Worm (Caenorhabditis elegans) whole organism, late embryonic: ENCODE data around the gene crls-1.
A peak's percentile ranks its signal among the peaks of the same experiment; 100 is the strongest.

Source experiments
- C08G9.2 ChIP-seq: sonication (generic microtip); optimal IDR thresholded peaks from 2 replicates; lab custom pipeline; 2016; ENCODE audit warnings: mild to moderate bottlenecking, missing genetic modification characterization, moderate library complexity, missing compliant biosample characterization
- C38D4.7 ChIP-seq: fragments of 200-800 bp; sonication (Bioruptor generic); optimal IDR thresholded peaks from 2 replicates; lab custom pipeline; 2018; ENCODE audit warnings: mild to moderate bottlenecking, missing genetic modification characterization, moderate library complexity, missing compliant biosample characterization
- K02D7.2 ChIP-seq: sonication (generic microtip); optimal IDR thresholded peaks from 2 replicates; lab custom pipeline; 2017; ENCODE audit warnings: mild to moderate bottlenecking, missing genetic modification characterization, missing compliant biosample characterization
- K09A11.1 ChIP-seq: sonication (generic microtip); optimal IDR thresholded peaks from 2 replicates; lab custom pipeline; 2017; ENCODE audit warnings: antibody characterized with exemption, mild to moderate bottlenecking, missing genetic modification characterization, missing compliant biosample characterization; ENCODE audit not compliant: insufficient read depth
- ahr-1 ChIP-seq: sonication (generic microtip); optimal IDR thresholded peaks from 2 replicates; lab custom pipeline; 2016; ENCODE audit warnings: missing genetic modification characterization, missing compliant biosample characterization
- ama-1 ChIP-seq: fragments of 150-350 bp; optimal IDR thresholded peaks from 2 replicates; lab custom pipeline; 2014
- ceh-14 ChIP-seq: sonication (generic microtip); optimal IDR thresholded peaks from 2 replicates; lab custom pipeline; 2016; ENCODE audit warnings: missing genotype, missing genetic modification characterization, missing compliant biosample characterization
- ceh-18 ChIP-seq: sonication (generic microtip); optimal IDR thresholded peaks from 2 replicates; lab custom pipeline; 2016; ENCODE audit warnings: missing genetic modification characterization, missing compliant biosample characterization
- ceh-19 ChIP-seq: fragments of 200-800 bp; sonication (Bioruptor generic); optimal IDR thresholded peaks from 2 replicates; lab custom pipeline; 2018; ENCODE audit warnings: mild to moderate bottlenecking, missing genetic modification characterization, missing compliant biosample characterization
- ceh-2 ChIP-seq: sonication (generic microtip); optimal IDR thresholded peaks from 2 replicates; lab custom pipeline; 2016; ENCODE audit warnings: missing genotype, missing genetic modification characterization, missing compliant biosample characterization
- ceh-24 ChIP-seq: sonication (generic microtip); optimal IDR thresholded peaks from 2 replicates; lab custom pipeline; 2016; ENCODE audit warnings: mild to moderate bottlenecking, missing genetic modification characterization, missing compliant biosample characterization
- ceh-34 ChIP-seq: sonication (generic microtip); optimal IDR thresholded peaks from 2 replicates; lab custom pipeline; 2016; ENCODE audit warnings: mild to moderate bottlenecking, missing genetic modification characterization, missing compliant biosample characterization
- ceh-6 ChIP-seq: fragments of 200-800 bp; sonication (Bioruptor generic); optimal IDR thresholded peaks from 2 replicates; lab custom pipeline; 2018; ENCODE audit warnings: mild to moderate bottlenecking, missing genetic modification characterization, missing compliant biosample characterization
- elt-2 ChIP-seq: sonication (generic microtip); optimal IDR thresholded peaks from 2 replicates; lab custom pipeline; 2016; ENCODE audit warnings: missing genetic modification reagents, missing genetic modification characterization, missing compliant biosample characterization
- ets-4 ChIP-seq: sonication (generic microtip); optimal IDR thresholded peaks from 2 replicates; lab custom pipeline; 2016; ENCODE audit warnings: missing genetic modification characterization, missing compliant biosample characterization
- eyg-1 ChIP-seq: sonication (generic microtip); optimal IDR thresholded peaks from 2 replicates; lab custom pipeline; 2016; ENCODE audit warnings: missing genotype, missing genetic modification characterization, missing compliant biosample characterization
- fkh-10 ChIP-seq: fragments of 150-350 bp; optimal IDR thresholded peaks from 2 replicates; lab custom pipeline; 2014; ENCODE audit warnings: missing biosample characterization, missing genetic modification reagents, missing genetic modification characterization
- fkh-6 ChIP-seq: sonication (generic microtip); optimal IDR thresholded peaks from 2 replicates; lab custom pipeline; 2016; ENCODE audit warnings: missing genetic modification characterization, missing compliant biosample characterization
- gmeb-2 ChIP-seq: sonication (generic microtip); optimal IDR thresholded peaks from 2 replicates; lab custom pipeline; 2016; ENCODE audit warnings: missing genetic modification characterization, inconsistent platforms, missing compliant biosample characterization
- hlh-30 ChIP-seq: sonication (generic microtip); optimal IDR thresholded peaks from 2 replicates; lab custom pipeline; 2017; ENCODE audit warnings: antibody characterized with exemption, missing genetic modification characterization, missing compliant biosample characterization; ENCODE audit not compliant: insufficient read depth
- hlh-6 ChIP-seq: sonication (generic microtip); optimal IDR thresholded peaks from 2 replicates; lab custom pipeline; 2016; ENCODE audit warnings: missing genotype, missing genetic modification characterization, missing compliant biosample characterization
- lim-6 ChIP-seq: sonication (generic microtip); optimal IDR thresholded peaks from 2 replicates; lab custom pipeline; 2016; ENCODE audit warnings: missing genetic modification characterization, missing compliant biosample characterization
- lin-11 ChIP-seq: fragments of 200-800 bp; sonication (Bioruptor generic); optimal IDR thresholded peaks from 2 replicates; lab custom pipeline; 2018; ENCODE audit warnings: mild to moderate bottlenecking, missing genetic modification characterization, missing compliant biosample characterization
- madf-2 ChIP-seq: sonication (generic microtip); optimal IDR thresholded peaks from 2 replicates; lab custom pipeline; 2017; ENCODE audit warnings: missing genetic modification characterization, missing compliant biosample characterization
- mec-3 ChIP-seq: sonication (generic microtip); optimal IDR thresholded peaks from 2 replicates; lab custom pipeline; 2016; ENCODE audit warnings: borderline replicate concordance, missing genetic modification characterization, missing compliant biosample characterization
- odd-2 ChIP-seq: sonication (generic microtip); optimal IDR thresholded peaks from 2 replicates; lab custom pipeline; 2017; ENCODE audit warnings: antibody characterized with exemption, mild to moderate bottlenecking, missing genetic modification characterization, missing compliant biosample characterization
- pag-3 ChIP-seq: sonication (generic microtip); optimal IDR thresholded peaks from 2 replicates; lab custom pipeline; 2016; ENCODE audit warnings: missing compliant biosample characterization, missing genetic modification characterization, borderline replicate concordance
- pat-9 ChIP-seq: fragments of 200-800 bp; sonication (Bioruptor generic); optimal IDR thresholded peaks from 2 replicates; lab custom pipeline; 2018; ENCODE audit warnings: mild to moderate bottlenecking, missing genetic modification characterization, moderate library complexity, missing compliant biosample characterization
- pax-1 ChIP-seq: fragments of 150-350 bp; optimal IDR thresholded peaks from 2 replicates; lab custom pipeline; 2014; ENCODE audit warnings: missing biosample characterization, missing genetic modification characterization
- pha-4 ChIP-seq: fragments of 150-350 bp; optimal IDR thresholded peaks from 2 replicates; lab custom pipeline; 2018; ENCODE audit warnings: missing biosample characterization, missing genetic modification reagents, missing genetic modification characterization
- pqm-1 ChIP-seq: sonication (generic microtip); optimal IDR thresholded peaks from 2 replicates; lab custom pipeline; 2016; ENCODE audit warnings: missing genetic modification characterization, missing compliant biosample characterization
- rnt-1 ChIP-seq: sonication (generic microtip); optimal IDR thresholded peaks from 2 replicates; lab custom pipeline; 2016; ENCODE audit warnings: missing genetic modification characterization, missing compliant biosample characterization
- sdc-2 ChIP-seq: sonication (generic microtip); optimal IDR thresholded peaks from 2 replicates; lab custom pipeline; 2016; ENCODE audit warnings: missing genotype, missing genetic modification characterization, missing compliant biosample characterization
- sox-4 ChIP-seq: sonication (generic microtip); optimal IDR thresholded peaks from 2 replicates; lab custom pipeline; 2017; ENCODE audit warnings: mild to moderate bottlenecking, missing genetic modification characterization, inconsistent platforms, missing compliant biosample characterization
- syd-9 ChIP-seq: sonication (generic microtip); optimal IDR thresholded peaks from 2 replicates; lab custom pipeline; 2016; ENCODE audit warnings: mild to moderate bottlenecking, missing genetic modification characterization, moderate library complexity, missing compliant biosample characterization
- ttx-3 ChIP-seq: sonication (generic microtip); optimal IDR thresholded peaks from 2 replicates; lab custom pipeline; 2016; ENCODE audit warnings: missing genetic modification reagents, missing genetic modification characterization, missing compliant biosample characterization
- unc-3 ChIP-seq, 2 experiments: fragments of 200-800 bp in 1 of 2; sonication (Bioruptor generic) in 1 of 2; sonication (generic microtip) in 1 of 2; conservative IDR thresholded peaks in 1 of 2; optimal IDR thresholded peaks in 1 of 2; 2 replicates each; pipeline versions ENCODE4 v1.3.6 to Lab custom; 2016 to 2022; ENCODE audit warnings: missing compliant biosample characterization in 2 of 2, missing genetic modification characterization in 2 of 2, missing genetic modification reagents in 1 of 2
- unc-42 ChIP-seq: sonication (generic microtip); optimal IDR thresholded peaks from 2 replicates; lab custom pipeline; 2016; ENCODE audit warnings: missing genotype, missing genetic modification characterization, missing compliant biosample characterization
- unc-86 ChIP-seq: sonication (generic microtip); optimal IDR thresholded peaks from 2 replicates; lab custom pipeline; 2016; ENCODE audit warnings: missing genetic modification characterization, missing compliant biosample characterization

Gene crls-1

DNA sequence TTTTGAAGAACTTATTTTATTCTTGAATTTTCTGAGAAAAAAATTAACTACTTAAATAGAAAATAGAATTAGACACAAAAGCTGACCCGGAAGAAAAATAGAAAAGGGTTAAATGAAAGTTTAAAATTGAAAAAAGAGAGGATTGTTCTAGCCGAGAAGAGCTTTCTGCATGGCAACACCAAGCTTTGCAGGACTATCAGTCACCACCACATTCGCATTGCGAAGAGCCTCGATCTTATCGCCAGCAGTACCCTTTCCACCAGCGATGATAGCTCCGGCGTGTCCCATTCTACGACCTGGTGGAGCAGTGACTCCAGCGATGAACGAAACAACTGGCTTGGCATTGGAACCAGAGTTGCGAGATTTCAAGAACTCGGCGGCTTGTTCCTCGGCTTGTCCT lies 9.6 kb downstream of the crls-1 start:
- no peak for TF ChIP-seq eyg-1 (tag; lab: Kevin White, UChicago)
- TF ChIP-seq pha-4 (tag; lab: Kevin White, UChicago): no peak
- no peak for TF ChIP-seq lin-11 (tag; lab: Kevin White, UChicago)
- TF ChIP-seq, all 69 proteins: peak for 0

DNA sequence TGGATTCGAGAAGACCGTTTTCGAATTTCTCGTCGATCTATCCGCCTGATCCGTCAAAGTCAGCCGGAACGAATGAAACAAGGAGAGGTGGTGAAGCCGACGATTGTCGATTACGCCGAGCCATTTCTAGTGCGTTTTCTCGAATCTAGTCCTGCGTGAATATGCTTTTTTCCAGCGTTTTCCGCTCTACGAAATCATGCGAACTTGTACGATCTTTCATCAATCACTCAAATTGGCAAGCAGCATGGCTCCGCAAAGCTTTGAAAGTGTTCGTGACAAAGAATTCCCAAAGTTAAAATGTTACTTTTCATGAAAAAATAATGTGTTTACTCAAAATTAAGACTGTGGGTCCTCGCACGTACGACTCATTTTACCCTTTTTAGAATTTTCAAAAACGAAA lies 12.8 kb downstream of the crls-1 start:
- TF ChIP-seq pag-3 (tag; lab: Kevin White, UChicago) (no peak), ceh-19 (GFP tag; lab: Kevin White, UChicago) (no peak), madf-2 (tag; lab: Kevin White, UChicago) (no peak), K09A11.1 (tag; lab: Kevin White, UChicago) (no peak), ets-4 (tag; lab: Kevin White, UChicago) (no peak)
- TF ChIP-seq, all 69 proteins: peak for 0

DNA sequence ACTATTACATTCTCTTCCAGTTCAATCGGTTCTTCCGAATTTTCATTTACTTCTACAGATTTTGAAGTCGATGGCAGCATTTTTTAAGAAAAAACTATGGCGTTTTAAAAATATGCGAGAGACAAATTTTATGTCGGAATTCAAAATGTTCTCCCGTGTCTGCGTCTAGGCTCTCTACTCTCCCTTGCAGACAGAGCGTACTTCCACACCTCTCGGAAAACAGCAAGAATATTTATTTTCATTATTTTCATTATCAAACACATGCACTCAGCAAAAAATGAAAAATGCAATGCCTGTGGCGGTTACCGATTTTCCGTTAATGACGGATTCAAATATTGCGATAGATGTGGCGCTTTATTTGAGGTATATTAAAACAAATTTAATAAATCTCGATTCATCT lies 14.2 kb downstream of the crls-1 start, which contains the start of the genes ztf-18 and F23H11.2:
TSS of gene ztf-18 (minus strand) at position 188 of the 400 bp plus-strand sequence.
TSS of gene F23H11.2 (plus strand) at position 223 of the 400 bp plus-strand sequence.
- TF ChIP-seq unc-3 (GFP tag; conservative IDR thresholded peaks at IDR 0.05; lab: Robert Waterston, UW) (no peak), unc-3 (tag; optimal IDR thresholded peaks at IDR 0.05; lab: Kevin White, UChicago) (no peak), pag-3 (tag; lab: Kevin White, UChicago) (no peak), elt-2 (tag; lab: Kevin White, UChicago) (no peak), ceh-19 (GFP tag; lab: Kevin White, UChicago) (no peak), fkh-10 (GFP tag; lab: Kevin White, UChicago) (no peak), madf-2 (tag; lab: Kevin White, UChicago) (no peak), unc-86 (tag; lab: Kevin White, UChicago) (no peak), ceh-18 (tag; lab: Kevin White, UChicago) (no peak)

DNA sequence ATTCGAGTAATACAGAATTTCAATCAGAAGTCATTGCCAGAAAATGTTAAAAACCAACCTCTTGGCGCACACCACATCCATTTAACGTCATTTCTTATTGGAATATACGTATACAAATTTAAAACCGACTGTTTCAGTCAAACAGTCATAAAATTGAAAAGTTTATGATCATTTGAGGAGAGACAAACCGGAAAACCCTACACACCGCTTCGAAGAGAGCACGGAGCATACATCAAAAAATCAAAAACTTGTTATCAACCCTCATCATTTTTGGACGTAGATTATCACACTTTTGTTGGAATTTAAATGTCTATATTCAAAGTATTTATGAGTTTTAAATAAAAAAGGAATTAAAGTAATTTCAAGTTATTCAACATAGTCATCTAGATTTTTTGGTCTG lies 18.7 kb downstream of the crls-1 start, which contains the start of gene T24C4.10:
TSS of gene T24C4.10 (minus strand) at position 230 of the 400 bp plus-strand sequence.
- no peak for TF ChIP-seq C08G9.2 (tag; lab: Kevin White, UChicago)
- TF ChIP-seq pat-9 (tag; lab: Kevin White, UChicago): no peak
- no peak for TF ChIP-seq pqm-1
- TF ChIP-seq sdc-2 (tag; lab: Kevin White, UChicago): no peak
- TF ChIP-seq eyg-1 (tag; lab: Kevin White, UChicago): no peak
- no peak for TF ChIP-seq K02D7.2
- no peak for TF ChIP-seq C38D4.7
- no peak for TF ChIP-seq mec-3 (tag; lab: Kevin White, UChicago)
- TF ChIP-seq ceh-19 (GFP tag; lab: Kevin White, UChicago): no peak

DNA sequence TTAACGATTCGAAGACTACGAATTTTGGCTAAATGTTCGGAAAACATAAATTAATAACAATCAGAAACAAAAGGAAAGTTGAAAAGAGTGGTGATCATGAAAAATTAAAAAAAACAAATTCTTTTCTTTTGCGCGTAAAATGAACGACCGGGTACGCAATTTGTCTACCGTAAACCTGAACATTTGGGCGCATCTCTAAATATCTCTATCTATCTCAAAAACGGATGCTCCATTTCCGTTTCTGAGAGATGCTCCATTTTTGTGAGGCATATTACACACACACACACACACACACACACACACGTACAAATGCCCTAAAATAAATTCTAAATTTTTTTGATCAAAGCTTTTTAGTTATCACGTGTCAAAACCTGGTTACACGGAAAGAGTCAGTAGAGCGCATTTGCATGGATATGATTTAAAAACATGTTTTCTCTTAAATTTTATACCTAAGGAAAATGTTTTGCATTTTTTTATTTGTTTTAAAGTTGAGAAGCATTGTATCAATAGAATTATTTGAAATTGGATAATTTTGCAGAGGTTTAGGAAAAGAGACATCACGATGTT lies 20.6 kb downstream of the crls-1 start:
- TF ChIP-seq rnt-1 (tag; lab: Kevin White, UChicago) (no peak), ahr-1 (tag; lab: Kevin White, UChicago) (no peak), sox-4 (tag; lab: Kevin White, UChicago) (no peak), ceh-18 (tag; lab: Kevin White, UChicago) (no peak), pag-3 (tag; lab: Kevin White, UChicago) (no peak), ama-1 (lab: Kevin White, UChicago) (no peak), ceh-14 (tag; lab: Kevin White, UChicago) (no peak), pqm-1 (no peak), pax-1 (tag; lab: Kevin White, UChicago) (no peak), hlh-30 (tag; lab: Kevin White, UChicago) (peak; percentile 48), mec-3 (tag; lab: Kevin White, UChicago) (no peak), unc-42 (peak; percentile 40)

DNA sequence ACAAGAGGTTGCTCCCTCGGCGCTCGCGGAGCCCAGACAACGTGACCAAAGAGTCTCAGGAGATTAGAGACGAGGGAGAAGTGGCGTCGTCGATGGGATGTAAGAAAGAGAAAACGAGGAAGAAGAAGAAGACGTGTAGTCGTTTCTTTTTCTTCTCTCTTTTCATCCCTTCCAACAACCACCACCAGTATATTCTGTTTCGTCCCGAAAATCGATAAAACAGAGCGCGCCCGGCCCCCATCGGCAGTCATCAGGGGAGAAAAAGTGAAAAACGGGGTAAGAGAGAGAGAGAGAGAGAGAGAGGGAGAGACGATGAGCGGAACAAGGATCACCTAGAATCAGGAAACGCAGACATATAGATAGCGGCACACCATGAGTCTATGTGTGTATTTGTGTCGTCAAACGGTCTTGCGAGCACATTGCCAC lies 21.8 kb downstream of the crls-1 start:
- TF ChIP-seq ceh-2 (tag; lab: Kevin White, UChicago) (no peak), gmeb-2 (tag; lab: Kevin White, UChicago) (no peak), K02D7.2 (no peak), lim-6 (tag; lab: Kevin White, UChicago) (no peak), sdc-2 (tag; lab: Kevin White, UChicago) (no peak), ceh-6 (GFP tag; lab: Kevin White, UChicago) (no peak), unc-3 (GFP tag; conservative IDR thresholded peaks at IDR 0.05; lab: Robert Waterston, UW) (no peak; the same call in 1 of the 2 replicates), unc-3 (tag; optimal IDR thresholded peaks at IDR 0.05; lab: Kevin White, UChicago) (peak; percentile 45), ttx-3 (tag; lab: Kevin White, UChicago) (no peak), hlh-6 (tag; lab: Kevin White, UChicago) (no peak), mec-3 (tag; lab: Kevin White, UChicago) (no peak), fkh-6 (tag; lab: Kevin White, UChicago) (no peak), ceh-24 (tag; lab: Kevin White, UChicago) (no peak), odd-2 (no peak), syd-9 (tag; lab: Kevin White, UChicago) (peak; percentile 14), ceh-34 (tag; lab: Kevin White, UChicago) (peak; percentile 40), sox-4 (tag; lab: Kevin White, UChicago) (no peak)
